Worm (Caenorhabditis elegans): ENCODE results near the gene lgc-4.
A peak's percentile ranks its signal among the peaks of the same experiment; 100 is the strongest.

lgc-4 gene

DNA sequence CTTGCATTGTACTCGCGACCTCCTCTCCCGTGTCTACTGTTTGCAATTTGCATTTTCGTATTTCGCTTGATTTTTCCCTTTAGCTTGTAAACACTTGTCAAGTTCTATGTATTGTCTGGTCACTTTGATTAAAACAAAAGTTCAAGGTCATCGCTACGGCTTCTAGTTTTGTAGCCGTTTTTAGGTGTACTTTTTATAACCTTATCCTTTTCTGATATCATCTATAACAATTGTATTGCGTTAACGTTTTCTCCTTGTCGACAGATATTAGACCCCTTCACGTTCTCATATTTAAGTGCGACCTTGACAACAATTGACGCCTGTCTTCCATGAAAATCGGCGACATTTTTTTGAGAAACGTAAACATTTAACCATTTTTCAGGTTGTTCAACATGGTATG, 4.6 kb upstream of the lgc-4 start:
- no peak for TF ChIP-seq elt-1 (tag; optimal IDR thresholded peaks at IDR 0.05)
- peak; percentile 57 for TF ChIP-seq sma-9 (GFP tag; optimal IDR thresholded peaks at IDR 0.05)
- TF ChIP-seq sma-9 (tag; optimal IDR thresholded peaks at IDR 0.05), result no peak
- peak; percentile 4 for TF ChIP-seq sma-3 (GFP tag; optimal IDR thresholded peaks at IDR 0.05)
- peak; percentile 4 for TF ChIP-seq crh-2 (tag; optimal IDR thresholded peaks at IDR 0.05)
- TF ChIP-seq blmp-1 (tag; optimal IDR thresholded peaks at IDR 0.05; ENCODE audit: insufficient read depth), result peak; percentile 7
- peak; percentile 74 for TF ChIP-seq nhr-25 (tag; optimal IDR thresholded peaks at IDR 0.05)
- no peak for TF ChIP-seq mbf-1 (tag; optimal IDR thresholded peaks at IDR 0.05)

DNA sequence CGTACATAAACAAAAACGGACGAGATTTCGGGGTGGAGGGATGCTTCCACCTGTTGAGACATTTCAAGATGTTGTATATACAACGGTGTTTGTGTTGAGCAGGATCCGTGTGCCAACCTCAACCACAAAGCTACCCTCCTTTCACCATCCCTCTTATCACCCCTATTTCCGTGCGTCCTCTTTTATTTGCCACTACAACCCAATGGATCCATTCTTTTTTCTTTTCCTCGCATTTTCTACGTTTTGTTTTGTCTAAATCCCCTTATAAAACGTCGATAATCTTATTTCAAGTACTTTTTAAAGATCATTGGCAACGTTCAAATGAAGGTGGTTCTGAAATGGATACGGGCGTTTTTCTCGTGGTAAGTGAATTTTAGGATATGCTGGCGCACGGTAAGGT, 1.2 kb upstream of the lgc-4 start, which contains the start of gene gpa-12:
Gene gpa-12, plus strand, starts transcription at position 301 of the 400 bp plus-strand sequence.
- TF ChIP-seq alr-1 (tag; optimal IDR thresholded peaks at IDR 0.05) (no peak), blmp-1 (tag; optimal IDR thresholded peaks at IDR 0.05; ENCODE audit: insufficient read depth) (no peak), unc-39 (tag; optimal IDR thresholded peaks at IDR 0.05) (no peak), peb-1 (tag; optimal IDR thresholded peaks at IDR 0.05) (no peak)

DNA sequence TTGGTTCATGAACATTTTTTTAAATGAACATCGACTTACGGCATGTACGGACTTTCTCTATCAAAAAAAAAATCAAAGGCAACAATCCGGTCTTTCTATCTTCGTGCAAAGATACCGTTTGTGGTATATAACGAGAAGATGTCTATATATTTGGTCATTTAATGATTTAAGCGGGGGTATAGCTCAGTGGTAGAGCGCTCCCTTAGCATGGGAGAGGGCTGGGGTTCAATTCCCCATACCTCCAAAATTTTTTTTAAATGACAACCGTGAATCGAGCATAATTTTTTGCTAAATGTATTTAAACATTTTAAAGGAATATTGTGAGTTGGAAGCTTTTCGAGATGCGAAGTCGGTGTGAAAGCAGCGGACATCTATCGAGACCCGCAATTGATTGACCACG, 3.3 kb downstream of the lgc-4 start:
- TF ChIP-seq lsy-2 (tag; optimal IDR thresholded peaks at IDR 0.05), result no peak
- TF ChIP-seq sma-9 (GFP tag; optimal IDR thresholded peaks at IDR 0.05), result peak; percentile 25
- no peak for TF ChIP-seq sma-9 (tag; optimal IDR thresholded peaks at IDR 0.05)

DNA sequence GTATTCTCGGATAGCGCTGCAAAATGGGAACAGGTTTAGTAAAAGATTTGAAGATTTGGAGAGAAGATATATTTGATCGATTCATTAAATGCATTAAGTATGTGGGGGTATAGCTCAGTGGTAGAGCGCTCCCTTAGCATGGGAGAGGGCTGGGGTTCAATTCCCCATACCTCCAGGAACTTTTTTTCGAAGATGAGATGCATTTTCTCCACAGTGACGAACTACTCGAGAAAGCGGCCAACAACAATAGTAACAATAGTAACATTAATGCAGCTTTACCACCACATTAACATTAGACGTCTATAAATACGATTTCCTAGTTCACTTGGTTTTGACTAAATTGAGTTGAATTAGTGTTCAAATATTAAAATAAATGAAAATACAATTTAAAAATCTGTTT, 4.3 kb downstream of the lgc-4 start:
- TF ChIP-seq nhr-21 (tag; optimal IDR thresholded peaks at IDR 0.05) (peak; percentile 31), unc-39 (tag; optimal IDR thresholded peaks at IDR 0.05) (no peak)

DNA sequence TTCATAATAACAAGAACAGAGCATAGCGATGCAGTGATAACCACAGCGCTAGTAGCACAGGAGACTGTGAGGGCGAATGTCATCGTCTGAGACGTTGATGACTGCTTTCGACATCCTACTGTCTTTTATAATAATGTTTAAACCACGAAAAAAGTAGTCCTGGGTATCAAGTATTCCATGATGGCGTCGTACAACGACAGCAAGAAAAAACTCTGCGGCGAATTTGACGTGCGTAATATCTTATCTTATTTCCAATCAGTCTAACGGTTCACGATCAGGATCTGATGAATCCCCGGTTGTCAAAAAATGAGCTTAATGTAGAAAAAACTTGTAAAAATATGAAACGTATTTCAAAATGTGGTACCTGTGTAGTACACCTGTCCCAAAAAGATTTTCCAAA, 7.5 kb downstream of the lgc-4 start, which contains the start of gene col-175:
Gene col-175, minus strand, starts transcription at position 101 of the 400 bp plus-strand sequence.
- TF ChIP-seq unc-39 (tag; optimal IDR thresholded peaks at IDR 0.05), result no peak
- no peak for TF ChIP-seq lin-13 (GFP tag; optimal IDR thresholded peaks at IDR 0.05)
- TF ChIP-seq mbf-1 (tag; optimal IDR thresholded peaks at IDR 0.05), result no peak
- TF ChIP-seq lin-11 (tag; optimal IDR thresholded peaks at IDR 0.05), result no peak
- no peak for TF ChIP-seq alr-1 (tag; optimal IDR thresholded peaks at IDR 0.05)
- no peak for TF ChIP-seq gmeb-1 (tag; optimal IDR thresholded peaks at IDR 0.05)
- no peak for TF ChIP-seq ceh-16 (tag; optimal IDR thresholded peaks at IDR 0.05)
- TF ChIP-seq skn-1 (tag; optimal IDR thresholded peaks at IDR 0.05), result no peak
- TF ChIP-seq nhr-11 (tag; optimal IDR thresholded peaks at IDR 0.05), result no peak
- TF ChIP-seq ztf-4 (tag; optimal IDR thresholded peaks at IDR 0.05), result no peak
- no peak for TF ChIP-seq nhr-129 (tag; optimal IDR thresholded peaks at IDR 0.05)
- no peak for TF ChIP-seq R02D3.7 (tag; optimal IDR thresholded peaks at IDR 0.05)
- no peak for TF ChIP-seq peb-1 (tag; optimal IDR thresholded peaks at IDR 0.05)
- TF ChIP-seq lin-39 (tag; optimal IDR thresholded peaks at IDR 0.05), result no peak
- no peak for TF ChIP-seq C34F6.9 (tag; optimal IDR thresholded peaks at IDR 0.05)
- TF ChIP-seq fos-1 (tag; optimal IDR thresholded peaks at IDR 0.05), result no peak

DNA sequence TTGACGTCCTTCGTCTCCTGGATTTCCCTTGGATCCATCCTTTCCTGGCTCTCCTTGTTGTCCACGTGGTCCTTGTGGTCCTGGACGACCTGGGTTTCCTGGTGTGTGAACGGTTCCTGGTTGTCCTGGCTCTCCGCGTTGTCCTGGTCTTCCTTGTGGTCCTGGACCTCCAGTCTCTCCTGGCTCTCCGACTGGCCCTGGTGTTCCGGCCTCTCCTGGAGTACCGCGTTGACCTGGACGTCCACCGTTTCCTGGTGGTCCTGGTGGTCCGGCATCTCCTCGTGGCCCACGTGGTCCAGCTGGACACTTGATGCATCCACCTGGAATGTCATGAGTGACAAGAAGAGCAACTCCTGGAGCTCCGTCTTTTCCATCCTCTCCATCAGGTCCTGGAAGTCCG, 8.2 kb downstream of the lgc-4 start:
- TF ChIP-seq alr-1 (tag; optimal IDR thresholded peaks at IDR 0.05) (no peak), unc-62 (GFP tag; optimal IDR thresholded peaks at IDR 0.05) (no peak), elt-3 (tag; optimal IDR thresholded peaks at IDR 0.05) (no peak), ztf-1 (GFP tag; conservative IDR thresholded peaks at IDR 0.05) (no peak), fos-1 (tag; optimal IDR thresholded peaks at IDR 0.05) (no peak), aly-2 (tag; optimal IDR thresholded peaks at IDR 0.05) (no peak)

DNA sequence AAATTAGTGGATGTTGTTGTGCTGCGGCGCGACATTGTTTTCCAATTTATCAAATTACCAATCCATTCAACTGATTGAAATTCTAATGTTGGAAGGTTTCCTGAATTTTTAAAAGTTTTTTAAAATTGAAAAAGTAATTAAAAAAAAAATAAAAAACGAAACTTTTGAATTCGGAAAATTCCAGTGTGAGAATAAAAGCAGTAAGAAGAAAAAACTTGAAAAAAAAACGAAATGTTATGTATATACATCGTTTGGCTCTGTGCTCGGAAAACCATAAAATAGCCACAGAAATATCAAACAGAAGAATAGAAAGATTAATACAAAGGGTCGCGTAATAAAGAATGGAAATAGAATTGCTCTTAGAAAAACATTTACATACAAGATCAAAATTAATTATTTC, 10.0 kb downstream of the lgc-4 start, which contains the start of gene vav-1:
Gene vav-1, minus strand, starts transcription at position 101 of the 400 bp plus-strand sequence.
- TF ChIP-seq R02D3.7 (tag; optimal IDR thresholded peaks at IDR 0.05) (no peak), F13H6.1 (tag; optimal IDR thresholded peaks at IDR 0.05) (no peak), nhr-129 (tag; optimal IDR thresholded peaks at IDR 0.05) (no peak), alr-1 (tag; optimal IDR thresholded peaks at IDR 0.05) (no peak)

Data from whole organism, L2 larva.